Fruit fly (Drosophila melanogaster): ENCODE data around the gene dob.

The dob gene

dm6 chrX:15079945-15080344 lies 13.1 kb downstream of the dob start:
- peak; percentile 34 for TF ChIP-seq CG17801 (GFP tag; optimal IDR thresholded peaks at IDR 0.05; ENCODE audit: partially characterized antibody)

dm6 chrX:15080780-15081402 lies 14.1 kb downstream of the dob start, which contains the start of gene CG33177:
TSS of gene CG33177 (plus strand) at chrX:15081367.
- no peak for TF ChIP-seq CG17801 (GFP tag; optimal IDR thresholded peaks at IDR 0.05; ENCODE audit: partially characterized antibody)

dm6 chrX:15082681-15083080 lies 15.9 kb downstream of the dob start, which contains the start of gene CG33178:
TSS of gene CG33178 (plus strand) at chrX:15082827.
- TF ChIP-seq CG17801 (GFP tag; optimal IDR thresholded peaks at IDR 0.05; ENCODE audit: partially characterized antibody): no peak

dm6 chrX:15084580-15085138 lies 17.9 kb downstream of the dob start, which contains the start of gene Cox17:
TSS of gene Cox17 (minus strand) at chrX:15084699.
- peak; percentile 72 for TF ChIP-seq CG17801 (GFP tag; optimal IDR thresholded peaks at IDR 0.05; ENCODE audit: partially characterized antibody)

- peak; percentile 92 for TF ChIP-seq CG17801 (GFP tag; optimal IDR thresholded peaks at IDR 0.05; ENCODE audit: partially characterized antibody)
Measured at dm6 chrX:15085777-15086510, 19.1 kb downstream of the dob start, which contains the start of the genes CG15027 and Dbct. TSS of gene CG15027 (minus strand) at chrX:15085827. TSS of gene Dbct (plus strand) at chrX:15086125.

dm6 chrX:15089146-15089698 lies 22.4 kb downstream of the dob start, which contains the start of gene Rab3-GEF:
TSS of gene Rab3-GEF (plus strand) at chrX:15089682.
- TF ChIP-seq CG17801 (GFP tag; optimal IDR thresholded peaks at IDR 0.05; ENCODE audit: partially characterized antibody): no peak

- TF ChIP-seq CG17801 (GFP tag; optimal IDR thresholded peaks at IDR 0.05; ENCODE audit: partially characterized antibody): no peak
Measured at dm6 chrX:15090371-15090770, 23.6 kb downstream of the dob start.

dm6 chrX:15091159-15091558 lies 24.4 kb downstream of the dob start:
- no peak for TF ChIP-seq CG17801 (GFP tag; optimal IDR thresholded peaks at IDR 0.05; ENCODE audit: partially characterized antibody)

- TF ChIP-seq CG17801 (GFP tag; optimal IDR thresholded peaks at IDR 0.05; ENCODE audit: partially characterized antibody): no peak
Measured at dm6 chrX:15095942-15096341, 29.1 kb downstream of the dob start, which contains the start of gene CG9072. TSS of gene CG9072 (minus strand) at chrX:15096042.

- TF ChIP-seq CG17801 (GFP tag; optimal IDR thresholded peaks at IDR 0.05; ENCODE audit: partially characterized antibody): no peak
Measured at dm6 chrX:15111888-15112287, 45.1 kb downstream of the dob start.

- no peak for TF ChIP-seq CG17801 (GFP tag; optimal IDR thresholded peaks at IDR 0.05; ENCODE audit: partially characterized antibody)
Measured at dm6 chrX:15116397-15116796, 49.6 kb downstream of the dob start, which contains the start of gene Cyp4s3. TSS of gene Cyp4s3 (minus strand) at chrX:15116542.
